Fruit fly (Drosophila melanogaster): ENCODE measurements around the gene CG5500.

Gene CG5500

DNA sequence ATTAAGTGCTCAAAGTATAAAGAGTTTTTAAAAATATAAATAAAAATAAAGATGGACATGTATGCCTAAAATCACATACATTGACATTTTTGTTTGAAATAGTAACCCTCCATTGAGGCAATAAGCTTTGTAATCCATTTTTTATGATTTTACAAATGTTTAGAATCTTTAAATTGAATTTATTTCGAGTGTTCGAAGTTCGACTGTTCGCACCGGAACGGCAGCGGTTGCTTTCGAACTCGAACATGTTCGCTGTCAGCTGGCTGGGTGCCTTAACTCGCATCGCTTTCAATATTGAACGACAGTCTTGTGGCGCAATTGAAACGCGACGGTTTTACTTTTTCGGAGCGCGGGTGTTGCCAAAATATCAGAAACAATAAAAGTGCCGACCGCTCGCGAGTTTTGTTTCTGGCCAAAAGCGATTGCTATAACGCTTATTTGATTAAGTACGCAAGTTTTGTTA is 39.1 kb downstream of the CG5500 start, which contains the start of gene CG46339 (continued):
- no peak for TF ChIP-seq Met (GFP tag; optimal IDR thresholded peaks at IDR 0.05)
- TF ChIP-seq CG4318 (GFP tag; optimal IDR thresholded peaks at IDR 0.05), result no peak

DNA sequence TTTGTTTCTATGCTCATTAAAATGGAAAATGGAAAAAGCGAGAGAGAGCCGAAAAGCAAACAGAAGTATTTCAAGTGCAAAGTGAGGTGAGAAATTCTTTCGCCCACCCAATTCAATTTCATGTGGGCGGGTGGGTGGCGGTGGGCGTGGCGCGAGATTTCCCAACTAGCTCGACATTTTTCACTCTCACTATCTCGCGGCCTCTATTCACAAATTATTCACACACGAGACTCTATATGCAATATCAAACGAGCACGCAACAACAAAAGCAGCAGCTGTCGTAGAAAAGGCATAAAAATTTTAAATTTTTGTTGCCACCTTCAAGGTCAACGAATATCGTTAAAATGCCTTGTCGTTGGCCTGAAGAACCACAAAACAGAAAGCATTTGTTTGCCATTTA is 42.4 kb downstream of the CG5500 start:
- TF ChIP-seq CG32006 (GFP tag; optimal IDR thresholded peaks at IDR 0.05) (no peak), lz (GFP tag; optimal IDR thresholded peaks at IDR 0.05) (no peak), svp (GFP tag) (no peak), cyc (GFP tag; optimal IDR thresholded peaks at IDR 0.05) (no peak), CG10669 (GFP tag; optimal IDR thresholded peaks at IDR 0.05) (no peak), Hr39 (GFP tag; optimal IDR thresholded peaks at IDR 0.05) (no peak), CG8632 (GFP tag; optimal IDR thresholded peaks at IDR 0.05) (no peak), CG6792 (GFP tag; optimal IDR thresholded peaks at IDR 0.05) (no peak), CG4318 (GFP tag; optimal IDR thresholded peaks at IDR 0.05) (no peak), Met (GFP tag; optimal IDR thresholded peaks at IDR 0.05) (no peak), CG1621 (tag; optimal IDR thresholded peaks at IDR 0.05) (no peak), CG15336 (GFP tag; IDR thresholded peaks at IDR 0.05) (no peak), Lpt (GFP tag; optimal IDR thresholded peaks at IDR 0.05) (no peak)

DNA sequence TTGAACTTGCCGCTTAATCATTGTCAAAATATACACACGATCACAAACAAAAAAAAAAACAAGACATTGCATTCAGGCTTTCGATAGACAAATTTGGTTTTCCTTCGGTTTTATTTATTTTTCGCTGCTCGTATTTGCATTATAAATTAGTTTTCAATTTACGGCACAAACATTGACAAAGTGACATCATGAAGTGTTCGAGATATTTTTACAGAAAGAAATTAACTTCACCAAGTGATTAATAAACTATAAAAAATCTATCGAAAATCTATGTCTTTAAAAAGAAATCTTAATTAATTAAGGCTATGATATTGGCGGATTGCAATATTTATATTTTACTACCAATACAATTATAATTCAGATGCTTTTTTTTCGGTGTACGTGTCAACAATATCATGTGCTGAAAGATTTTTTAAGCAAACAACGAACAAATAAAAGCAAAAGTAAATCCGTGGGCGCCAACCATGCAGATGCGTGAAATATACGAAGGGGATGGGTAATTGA is 47.5 kb downstream of the CG5500 start:
- peak; percentile 64 for TF ChIP-seq topi (GFP tag; optimal IDR thresholded peaks at IDR 0.05)
- no peak for TF ChIP-seq CG11762 (GFP tag; optimal IDR thresholded peaks at IDR 0.05; ENCODE audit: insufficient read depth)
- no peak for TF ChIP-seq Sox14 (GFP tag; optimal IDR thresholded peaks at IDR 0.05)
- TF ChIP-seq OdsH (GFP tag; optimal IDR thresholded peaks at IDR 0.05), result no peak
- no peak for TF ChIP-seq ss (GFP tag; optimal IDR thresholded peaks at IDR 0.05)
- no peak for TF ChIP-seq Gug (GFP tag; IDR thresholded peaks at IDR 0.05)
- TF ChIP-seq CG32006 (GFP tag; optimal IDR thresholded peaks at IDR 0.05), result no peak
- peak; percentile 7 for TF ChIP-seq pdm3 (GFP tag; optimal IDR thresholded peaks at IDR 0.05)
- TF ChIP-seq CG11294 (GFP tag; IDR thresholded peaks at IDR 0.05), result no peak
- no peak for TF ChIP-seq Sox15 (GFP tag; optimal IDR thresholded peaks at IDR 0.05)
- TF ChIP-seq CG4318 (GFP tag; optimal IDR thresholded peaks at IDR 0.05), result no peak
- peak; percentile 30 for TF ChIP-seq Hr39 (GFP tag; optimal IDR thresholded peaks at IDR 0.05)
- peak; percentile 7 for TF ChIP-seq CG11902 (GFP tag; optimal IDR thresholded peaks at IDR 0.05)
- peak; percentile 82 for TF ChIP-seq Eip78C (GFP tag)
- TF ChIP-seq svp (GFP tag), result peak; percentile 68
- TF ChIP-seq CG8319 (GFP tag; optimal IDR thresholded peaks at IDR 0.05), result peak; percentile 18
- no peak for TF ChIP-seq dsx (GFP tag; optimal IDR thresholded peaks at IDR 0.05; ENCODE audit: poor library complexity, severe bottlenecking)
- peak; percentile 63 for TF ChIP-seq esn (GFP tag; optimal IDR thresholded peaks at IDR 0.05)
- peak; percentile 38 for TF ChIP-seq cyc (GFP tag; optimal IDR thresholded peaks at IDR 0.05)
- TF ChIP-seq CG16779 (tag; optimal IDR thresholded peaks at IDR 0.05), result no peak
- TF ChIP-seq Eip93F (GFP tag; optimal IDR thresholded peaks at IDR 0.05), result no peak
- no peak for TF ChIP-seq CG6808 (GFP tag; optimal IDR thresholded peaks at IDR 0.05)
- TF ChIP-seq fkh (GFP tag; optimal IDR thresholded peaks at IDR 0.05), result peak; percentile 88
- no peak for TF ChIP-seq CG8632 (GFP tag; optimal IDR thresholded peaks at IDR 0.05)
- no peak for TF ChIP-seq CG6163 (GFP tag; IDR thresholded peaks at IDR 0.05)
- TF ChIP-seq Hr38 (GFP tag; optimal IDR thresholded peaks at IDR 0.05), result no peak
- peak; percentile 54 for TF ChIP-seq Blimp-1 (GFP tag; optimal IDR thresholded peaks at IDR 0.05)
- no peak for TF ChIP-seq CG10669 (GFP tag; optimal IDR thresholded peaks at IDR 0.05)
- no peak for TF ChIP-seq CG8119 (GFP tag; IDR thresholded peaks at IDR 0.05)
- TF ChIP-seq CG31627 (GFP tag; optimal IDR thresholded peaks at IDR 0.05), result peak; percentile 10
- TF ChIP-seq vri (GFP tag; optimal IDR thresholded peaks at IDR 0.05), result no peak
- TF ChIP-seq dac (GFP tag; optimal IDR thresholded peaks at IDR 0.05), result no peak
- TF ChIP-seq Met (GFP tag; optimal IDR thresholded peaks at IDR 0.05), result peak; percentile 46
- no peak for TF ChIP-seq fd85E (GFP tag; optimal IDR thresholded peaks at IDR 0.05)
- no peak for TF ChIP-seq Ets96B (tag; optimal IDR thresholded peaks at IDR 0.05)
- peak; percentile 51; the same call in 2 of the 3 replicates for TF ChIP-seq eg (GFP tag; IDR thresholded peaks at IDR 0.05)
- no peak for TF ChIP-seq acj6 (GFP tag; optimal IDR thresholded peaks at IDR 0.05)
- TF ChIP-seq salr (GFP tag; optimal IDR thresholded peaks at IDR 0.05), result no peak
- no peak for TF ChIP-seq CG1621 (tag; optimal IDR thresholded peaks at IDR 0.05)
- no peak for TF ChIP-seq CG6276 (GFP tag; optimal IDR thresholded peaks at IDR 0.05)
- peak; percentile 46 for TF ChIP-seq lz (GFP tag; optimal IDR thresholded peaks at IDR 0.05)
- no peak for TF ChIP-seq CG34406 (GFP tag; optimal IDR thresholded peaks at IDR 0.05)
- TF ChIP-seq CG6854 (GFP tag; optimal IDR thresholded peaks at IDR 0.05), result no peak
- TF ChIP-seq CG15336 (GFP tag; IDR thresholded peaks at IDR 0.05), result no peak
